Worm (Caenorhabditis elegans) whole organism, L4/young adult: ENCODE measurements around the gene lex-1.

Experiments
- W03F9.2 ChIP-seq: fragments of 150-350 bp; optimal IDR thresholded peaks from 2 replicates; lab custom pipeline; 2014; ENCODE audit warnings: missing biosample characterization, missing genetic modification characterization
- dao-5 ChIP-seq: sonication (generic microtip); optimal IDR thresholded peaks from 2 replicates; lab custom pipeline; 2016; ENCODE audit warnings: missing genotype, missing genetic modification characterization, moderate library complexity, missing compliant biosample characterization
- him-1 ChIP-seq: sonication (generic microtip); optimal IDR thresholded peaks from 2 replicates; lab custom pipeline; 2016; ENCODE audit warnings: missing genotype, missing genetic modification reagents, missing genetic modification characterization, missing compliant biosample characterization

The lex-1 gene

ce11 chrIV:12051049-12051792 is 28.1 kb upstream of the lex-1 start, which contains the start of the genes bre-5 and spt-5:
TSS of gene bre-5 (minus strand) at chrIV:12051215.
TSS of gene spt-5 (plus strand) at chrIV:12051491.
- TF ChIP-seq dao-5 (tag; lab: Kevin White, UChicago) = no peak
- peak; percentile 45 for TF ChIP-seq W03F9.2 (tag; lab: Kevin White, UChicago)
- TF ChIP-seq him-1 (tag; lab: Kevin White, UChicago) = no peak

- TF ChIP-seq W03F9.2 (tag; lab: Kevin White, UChicago) (no peak), dao-5 (tag; lab: Kevin White, UChicago) (no peak), him-1 (tag; lab: Kevin White, UChicago) (no peak)
These were observed 26.8 kb upstream of the lex-1 start for ce11 chrIV:12052461-12052860.

ce11 chrIV:12056603-12057002 is 22.7 kb upstream of the lex-1 start, which contains the start of gene K08E4.2:
TSS of gene K08E4.2 (minus strand) at chrIV:12056656.
- TF ChIP-seq him-1 (tag; lab: Kevin White, UChicago) = no peak
- TF ChIP-seq dao-5 (tag; lab: Kevin White, UChicago) = no peak
- TF ChIP-seq W03F9.2 (tag; lab: Kevin White, UChicago) = no peak

ce11 chrIV:12057508-12057907 is 21.8 kb upstream of the lex-1 start, which contains the start of gene K08E4.3:
TSS of gene K08E4.3 (plus strand) at chrIV:12057742.
- TF ChIP-seq W03F9.2 (tag; lab: Kevin White, UChicago) = no peak
- no peak for TF ChIP-seq dao-5 (tag; lab: Kevin White, UChicago)
- no peak for TF ChIP-seq him-1 (tag; lab: Kevin White, UChicago)

ce11 chrIV:12061229-12061628 is 18.0 kb upstream of the lex-1 start, which contains the start of gene K08E4.8:
TSS of gene K08E4.8 (minus strand) at chrIV:12061329.
- TF ChIP-seq him-1 (tag; lab: Kevin White, UChicago) = no peak
- TF ChIP-seq dao-5 (tag; lab: Kevin White, UChicago) = no peak
- no peak for TF ChIP-seq W03F9.2 (tag; lab: Kevin White, UChicago)

ce11 chrIV:12068590-12068989 is 10.7 kb upstream of the lex-1 start, which contains the start of gene bath-37:
TSS of gene bath-37 (plus strand) at chrIV:12068890.
- TF ChIP-seq him-1 (tag; lab: Kevin White, UChicago) = no peak
- no peak for TF ChIP-seq dao-5 (tag; lab: Kevin White, UChicago)
- TF ChIP-seq W03F9.2 (tag; lab: Kevin White, UChicago) = no peak

- no peak for TF ChIP-seq W03F9.2 (tag; lab: Kevin White, UChicago)
- no peak for TF ChIP-seq dao-5 (tag; lab: Kevin White, UChicago)
- TF ChIP-seq him-1 (tag; lab: Kevin White, UChicago) = no peak
These were observed 3.8 kb upstream of the lex-1 start, which contains the start of gene K08E4.7 for ce11 chrIV:12075497-12075896. TSS of gene K08E4.7 (plus strand) at chrIV:12075797.

ce11 chrIV:12078112-12078812 is 1.0 kb upstream of the lex-1 start, which contains the start of gene tmed-1:
TSS of gene tmed-1 (minus strand) at chrIV:12078162.
- TF ChIP-seq dao-5 (tag; lab: Kevin White, UChicago) (no peak), W03F9.2 (tag; lab: Kevin White, UChicago) (peak; percentile 49)

ce11 chrIV:12080807-12081206 is 1.5 kb downstream of the lex-1 start:
- TF ChIP-seq W03F9.2 (tag; lab: Kevin White, UChicago) (no peak), dao-5 (tag; lab: Kevin White, UChicago) (no peak), him-1 (tag; lab: Kevin White, UChicago) (no peak)

ce11 chrIV:12084178-12084577 is 4.9 kb downstream of the lex-1 start, which contains the start of gene repo-1:
TSS of gene repo-1 (plus strand) at chrIV:12084478.
- TF ChIP-seq dao-5 (tag; lab: Kevin White, UChicago) (no peak), W03F9.2 (tag; lab: Kevin White, UChicago) (no peak), him-1 (tag; lab: Kevin White, UChicago) (no peak)

ce11 chrIV:12084587-12084986 is 5.3 kb downstream of the lex-1 start:
- TF ChIP-seq him-1 (tag; lab: Kevin White, UChicago) = no peak
- TF ChIP-seq dao-5 (tag; lab: Kevin White, UChicago) = no peak
- no peak for TF ChIP-seq W03F9.2 (tag; lab: Kevin White, UChicago)

- no peak for TF ChIP-seq dao-5 (tag; lab: Kevin White, UChicago)
- TF ChIP-seq him-1 (tag; lab: Kevin White, UChicago) = no peak
- no peak for TF ChIP-seq W03F9.2 (tag; lab: Kevin White, UChicago)
These were observed 5.8 kb downstream of the lex-1 start, which contains the start of gene rbm-34 for ce11 chrIV:12085120-12085519. TSS of gene rbm-34 (plus strand) at chrIV:12085420.

- TF ChIP-seq dao-5 (tag; lab: Kevin White, UChicago) = peak; percentile 70
- TF ChIP-seq him-1 (tag; lab: Kevin White, UChicago) = peak; percentile 36
- TF ChIP-seq W03F9.2 (tag; lab: Kevin White, UChicago) = peak; percentile 12
These were observed 7.2 kb downstream of the lex-1 start for ce11 chrIV:12086498-12086897.
